Fruit fly (Drosophila melanogaster): ENCODE results near the gene CG15576.

Gene CG15576

DNA sequence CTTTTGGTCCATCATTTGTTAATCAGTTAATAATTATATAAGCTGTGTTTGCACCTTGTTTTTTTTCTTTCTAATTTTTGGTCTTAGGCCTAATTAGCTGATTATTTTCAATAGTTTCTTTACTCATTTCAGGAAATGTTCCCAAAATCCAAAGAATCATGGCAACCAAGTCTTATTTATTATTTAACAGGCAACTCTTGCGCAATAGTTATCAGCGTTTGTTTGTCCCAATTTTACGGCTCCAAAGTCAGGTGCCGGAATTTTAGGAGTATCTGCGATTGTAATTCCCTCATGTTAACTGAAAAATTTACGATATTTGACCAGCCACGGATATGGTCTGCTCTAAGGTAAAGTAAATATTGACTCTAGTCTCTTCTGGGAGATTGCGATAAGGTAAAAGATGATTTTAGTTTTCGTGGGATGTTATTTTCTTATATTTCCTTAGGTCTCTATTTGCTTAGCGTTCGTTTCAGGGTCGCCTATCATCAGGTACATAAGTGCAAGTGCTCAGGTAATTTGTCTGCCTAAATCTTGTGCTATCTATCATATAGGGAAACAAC, 50.3 kb downstream of the CG15576 start (continued):
- peak; percentile 19 for TF ChIP-seq CG10431 (GFP tag; optimal IDR thresholded peaks at IDR 0.05)
- no peak for TF ChIP-seq sens-2 (GFP tag; IDR thresholded peaks at IDR 0.05)
- TF ChIP-seq chif (GFP tag; optimal IDR thresholded peaks at IDR 0.05) = no peak
- TF ChIP-seq CG1233 (GFP tag; optimal IDR thresholded peaks at IDR 0.05) = peak; percentile 71
- no peak for TF ChIP-seq phol (tag; optimal IDR thresholded peaks at IDR 0.05)
- no peak for TF ChIP-seq NfI (GFP tag; optimal IDR thresholded peaks at IDR 0.05)
- no peak for TF ChIP-seq rib (GFP tag; IDR thresholded peaks at IDR 0.05)
- no peak for TF ChIP-seq CTCF (GFP tag; optimal IDR thresholded peaks at IDR 0.05)
- no peak for TF ChIP-seq CG9437 (GFP tag; optimal IDR thresholded peaks at IDR 0.05)
- no peak for TF ChIP-seq CG11093 (GFP tag; IDR thresholded peaks at IDR 0.05)
- no peak for TF ChIP-seq CG4424 (GFP tag; optimal IDR thresholded peaks at IDR 0.05)
- no peak for TF ChIP-seq CoRest (tag; optimal IDR thresholded peaks at IDR 0.05)
- TF ChIP-seq CG1647 (GFP tag; optimal IDR thresholded peaks at IDR 0.05) = no peak
- peak; percentile 23 for TF ChIP-seq D19A (tag; optimal IDR thresholded peaks at IDR 0.05)
- no peak for TF ChIP-seq CG10959 (GFP tag; IDR thresholded peaks at IDR 0.05)
- no peak for TF ChIP-seq Oaz (GFP tag; IDR thresholded peaks at IDR 0.05)
- no peak for TF ChIP-seq p53 (GFP tag; optimal IDR thresholded peaks at IDR 0.05)
- no peak for TF ChIP-seq CG17912 (GFP tag; optimal IDR thresholded peaks at IDR 0.05)
- peak; percentile 46 for TF ChIP-seq Fer3 (tag; optimal IDR thresholded peaks at IDR 0.05)
- no peak for TF ChIP-seq crp (GFP tag; optimal IDR thresholded peaks at IDR 0.05)
- peak; percentile 53 for TF ChIP-seq CG11723 (GFP tag; optimal IDR thresholded peaks at IDR 0.05)
- TF ChIP-seq jumu (GFP tag; optimal IDR thresholded peaks at IDR 0.05) = no peak
- no peak for TF ChIP-seq CG1792 (GFP tag; optimal IDR thresholded peaks at IDR 0.05)
- TF ChIP-seq ham (GFP tag; IDR thresholded peaks at IDR 0.05) = no peak
- peak; percentile 75 for TF ChIP-seq CG18599 (GFP tag; optimal IDR thresholded peaks at IDR 0.05)
- no peak for TF ChIP-seq nom (GFP tag; optimal IDR thresholded peaks at IDR 0.05)
- peak; percentile 34 for TF ChIP-seq zen (tag; optimal IDR thresholded peaks at IDR 0.05)
- no peak for TF ChIP-seq CG31224 (GFP tag; IDR thresholded peaks at IDR 0.05)
- TF ChIP-seq CHES-1-like (GFP tag; optimal IDR thresholded peaks at IDR 0.05) = peak; percentile 7
- TF ChIP-seq CG11695 (GFP tag; IDR thresholded peaks at IDR 0.05) = no peak; the same call in 2 of the 3 replicates
- peak; percentile 52 for TF ChIP-seq CG33557 (GFP tag; optimal IDR thresholded peaks at IDR 0.05)
- no peak for TF ChIP-seq gt (GFP tag; IDR thresholded peaks at IDR 0.05)
- no peak for TF ChIP-seq Deaf1 (tag; optimal IDR thresholded peaks at IDR 0.05)
- TF ChIP-seq sens (GFP tag) = peak; percentile 89
- no peak for TF ChIP-seq esg (GFP tag; conservative IDR thresholded peaks at IDR 0.05)
- no peak for TF ChIP-seq sr (GFP tag; IDR thresholded peaks at IDR 0.05)
- no peak for TF ChIP-seq Ravus (GFP tag; IDR thresholded peaks at IDR 0.05)
